Fruit fly (Drosophila melanogaster) whole organism, adult: Measurements from ENCODE around the gene daw.
A peak's percentile ranks its signal among the peaks of the same experiment; 100 is the strongest.

Source experiments
- CG11617 ChIP-seq: fragments of 200-800 bp; sonication (Bioruptor generic); optimal IDR thresholded peaks from 2 replicates; lab custom pipeline; 2017; ENCODE audit warnings: mild to moderate bottlenecking, missing biosample characterization, missing genetic modification reagents, missing genetic modification characterization
- CG12768 ChIP-seq: fragments of 200-800 bp; sonication (Bioruptor generic); optimal IDR thresholded peaks from 2 replicates; lab custom pipeline; 2017; ENCODE audit warnings: missing biosample characterization, missing genetic modification characterization, mild to moderate bottlenecking, moderate library complexity, missing genetic modification reagents
- CG14711 ChIP-seq: fragments of 200-800 bp; sonication (Bioruptor generic); optimal IDR thresholded peaks from 2 replicates; lab custom pipeline; 2018; ENCODE audit warnings: missing biosample characterization, mild to moderate bottlenecking, missing genetic modification characterization, moderate library complexity
- CG1620 ChIP-seq: fragments of 200-800 bp; sonication (Bioruptor generic); optimal IDR thresholded peaks from 2 replicates; lab custom pipeline; 2016; ENCODE audit warnings: missing biosample characterization, missing genetic modification characterization
- CG33017 ChIP-seq: fragments of 200-800 bp; sonication (Bioruptor generic); optimal IDR thresholded peaks from 2 replicates; lab custom pipeline; 2018; ENCODE audit warnings: missing biosample characterization, mild to moderate bottlenecking, missing genetic modification characterization, moderate library complexity
- CG5204 ChIP-seq: fragments of 200-800 bp; sonication (Bioruptor generic); optimal IDR thresholded peaks from 2 replicates; lab custom pipeline; 2016; ENCODE audit warnings: missing biosample characterization, missing genetic modification characterization
- CG7045 ChIP-seq: fragments of 200-800 bp; sonication (Bioruptor generic); optimal IDR thresholded peaks from 2 replicates; lab custom pipeline; 2017; ENCODE audit warnings: missing biosample characterization, mild to moderate bottlenecking, missing genetic modification characterization
- CG7101 ChIP-seq: fragments of 200-800 bp; sonication (Bioruptor generic); optimal IDR thresholded peaks from 2 replicates; lab custom pipeline; 2018; ENCODE audit warnings: missing biosample characterization, mild to moderate bottlenecking, missing genetic modification characterization, moderate library complexity
- Clk ChIP-seq: fragments of 200-800 bp; sonication (Bioruptor generic); optimal IDR thresholded peaks from 2 replicates; lab custom pipeline; 2017; ENCODE audit warnings: missing biosample characterization, missing genetic modification characterization
- Crg-1 ChIP-seq: fragments of 200-800 bp; sonication (Bioruptor generic); optimal IDR thresholded peaks from 2 replicates; lab custom pipeline; 2016; ENCODE audit warnings: missing biosample characterization, missing genetic modification characterization
- Hr96 ChIP-seq: fragments of 200-800 bp; sonication (Bioruptor generic); optimal IDR thresholded peaks from 2 replicates; lab custom pipeline; 2016; ENCODE audit warnings: missing biosample characterization, missing genetic modification characterization
- Mnt ChIP-seq: fragments of 200-800 bp; sonication (Bioruptor generic); optimal IDR thresholded peaks from 2 replicates; lab custom pipeline; 2016; ENCODE audit warnings: missing biosample characterization, mild to moderate bottlenecking, missing genetic modification characterization
- bab1 ChIP-seq: fragments of 200-800 bp; sonication (Bioruptor generic); optimal IDR thresholded peaks from 3 replicates; lab custom pipeline; 2019; ENCODE audit warnings: missing biosample characterization, mild to moderate bottlenecking, missing genetic modification characterization, moderate library complexity
- cic ChIP-seq: fragments of 200-800 bp; sonication (Bioruptor generic); optimal IDR thresholded peaks from 2 replicates; lab custom pipeline; 2017; ENCODE audit warnings: missing biosample characterization, mild to moderate bottlenecking, missing genetic modification characterization, moderate library complexity
- cnc ChIP-seq, 2 experiments: fragments of >200 bp; optimal IDR thresholded peaks; 2 replicates each; lab custom pipeline; 2017
- kay ChIP-seq: fragments of 200-800 bp; sonication (Bioruptor generic); peaks from one replicate; lab custom pipeline; 2016; ENCODE audit warnings: missing biosample characterization, missing genetic modification characterization, borderline replicate concordance
- ovo ChIP-seq: fragments of 200-800 bp; sonication (Bioruptor generic); optimal IDR thresholded peaks from 2 replicates; lab custom pipeline; 2016; ENCODE audit warnings: missing biosample characterization, missing genetic modification characterization
- pad ChIP-seq: fragments of 200-800 bp; sonication (Bioruptor generic); optimal IDR thresholded peaks from 3 replicates; lab custom pipeline; 2017; ENCODE audit warnings: missing biosample characterization, missing genetic modification characterization, mild to moderate bottlenecking, moderate library complexity, missing genetic modification reagents
- tj ChIP-seq: fragments of 200-800 bp; sonication (Bioruptor generic); optimal IDR thresholded peaks from 3 replicates; lab custom pipeline; 2017; ENCODE audit warnings: missing biosample characterization, mild to moderate bottlenecking, missing genetic modification characterization, moderate library complexity
- toe ChIP-seq: fragments of 200-800 bp; sonication (Bioruptor generic); optimal IDR thresholded peaks from 2 replicates; lab custom pipeline; 2016; ENCODE audit warnings: missing biosample characterization, missing genetic modification characterization

The daw gene

DNA sequence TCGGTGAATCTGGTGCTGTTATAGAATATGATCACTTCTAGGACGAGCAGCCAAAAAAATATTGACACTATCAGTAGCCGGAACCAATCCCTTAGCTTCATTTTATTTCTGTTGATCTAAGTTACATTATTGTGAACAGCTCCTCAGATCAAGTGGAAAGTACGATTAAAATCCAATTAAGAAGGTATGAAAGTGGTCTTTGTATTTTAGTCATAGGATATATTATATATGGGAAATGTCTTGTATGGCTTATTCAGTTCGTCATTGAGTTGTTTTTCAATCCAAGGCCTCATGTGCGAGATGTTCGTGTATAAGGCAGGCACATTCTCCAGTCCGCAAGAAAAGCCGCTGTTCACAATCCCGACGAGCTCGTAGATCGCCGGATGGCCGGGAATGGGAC lies 39.4 kb downstream of the daw start, which contains the start of gene CG18558:
Gene CG18558, minus strand, starts transcription at position 101 of the 400 bp plus-strand sequence.
- no peak for TF ChIP-seq pad

DNA sequence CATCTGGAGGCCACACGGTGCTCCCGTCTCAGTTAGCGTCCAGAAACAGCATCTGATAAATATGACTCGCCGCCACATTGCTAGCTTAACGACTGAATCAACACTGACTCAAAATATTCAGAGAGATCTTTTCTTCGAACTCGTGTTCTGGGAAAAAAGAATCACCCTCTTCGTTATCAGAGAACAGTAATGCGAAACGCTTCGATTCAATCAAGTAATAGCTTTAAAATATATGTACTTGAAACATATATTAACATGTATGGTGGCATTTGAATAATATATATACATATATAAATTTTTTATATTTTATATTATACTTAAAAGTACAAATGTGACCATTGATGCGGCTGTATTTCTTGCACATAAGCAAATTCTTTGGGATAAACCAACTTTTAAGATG lies 40.6 kb downstream of the daw start, which contains the start of gene CG18557:
Gene CG18557, minus strand, starts transcription at position 101 of the 400 bp plus-strand sequence.
- TF ChIP-seq tj (GFP tag; lab: Kevin White, UChicago) (no peak), CG33017 (tag; lab: Kevin White, UChicago) (no peak), toe (GFP tag; lab: Kevin White, UChicago) (no peak), Clk (GFP tag; lab: Kevin White, UChicago) (no peak), bab1 (GFP tag; lab: Kevin White, UChicago) (no peak), CG7045 (no peak), kay (GFP tag; lab: Kevin White, UChicago) (peak; percentile 55)

- TF ChIP-seq cic (GFP tag; lab: Kevin White, UChicago) (no peak), ovo (GFP tag; lab: Kevin White, UChicago) (no peak), CG7045 (no peak), cnc (optimal IDR thresholded peaks at IDR 0.05; lab: Kevin White, UChicago) (no peak), bab1 (GFP tag; lab: Kevin White, UChicago) (no peak), CG33017 (tag; lab: Kevin White, UChicago) (no peak), toe (GFP tag; lab: Kevin White, UChicago) (no peak), CG5204 (no peak), tj (GFP tag; lab: Kevin White, UChicago) (no peak), CG11617 (GFP tag; lab: Kevin White, UChicago) (no peak), CG1620 (GFP tag; lab: Kevin White, UChicago) (no peak), CG7101 (no peak), Clk (GFP tag; lab: Kevin White, UChicago) (no peak), Mnt (no peak), Hr96 (GFP tag; lab: Kevin White, UChicago) (no peak), kay (GFP tag; lab: Kevin White, UChicago) (no peak), CG12768 (GFP tag; lab: Kevin White, UChicago) (no peak), CG14711 (no peak), pad (no peak), Crg-1 (GFP tag; lab: Kevin White, UChicago) (no peak)
Measured at dm6 chr2L:2847112-2847682, 42.1 kb downstream of the daw start, which contains the start of the genes CG3117 and CG2983. TSS of gene CG3117 (minus strand) at chr2L:2847212. TSS of gene CG2983 (plus strand) at chr2L:2847632.

DNA sequence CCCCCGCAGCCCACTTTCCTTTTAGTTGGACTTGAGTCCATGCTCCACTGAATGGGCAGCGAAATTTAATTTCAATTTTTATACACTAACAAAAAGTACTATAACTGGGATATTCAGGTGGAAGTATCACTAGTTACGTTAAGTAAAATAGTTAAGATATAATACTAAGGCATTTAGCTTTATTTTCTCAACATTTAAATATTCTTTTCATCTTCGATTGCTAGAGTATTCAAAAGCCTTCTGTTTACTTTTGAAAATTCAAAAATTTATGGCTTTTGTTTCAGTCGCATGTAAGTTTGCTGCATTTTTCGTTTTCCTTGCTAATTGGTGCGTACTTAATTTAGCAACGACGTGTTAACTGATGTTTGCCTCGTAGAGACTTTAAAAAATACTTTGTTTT lies 46.5 kb downstream of the daw start:
- TF ChIP-seq CG1620 (GFP tag; lab: Kevin White, UChicago): no peak
- no peak for TF ChIP-seq Mnt
- TF ChIP-seq cnc (optimal IDR thresholded peaks at IDR 0.05; lab: Kevin White, UChicago): no peak
- peak; percentile 45 for TF ChIP-seq CG12768 (GFP tag; lab: Kevin White, UChicago)
- no peak for TF ChIP-seq CG11617 (GFP tag; lab: Kevin White, UChicago)
- TF ChIP-seq CG33017 (tag; lab: Kevin White, UChicago): no peak
- TF ChIP-seq cic (GFP tag; lab: Kevin White, UChicago): no peak

dm6 chr2L:2855204-2855768 lies 50.2 kb downstream of the daw start:
- no peak for TF ChIP-seq toe (GFP tag; lab: Kevin White, UChicago)
- TF ChIP-seq Clk (GFP tag; lab: Kevin White, UChicago): no peak
- TF ChIP-seq CG14711: no peak
- TF ChIP-seq CG12768 (GFP tag; lab: Kevin White, UChicago): no peak
- no peak for TF ChIP-seq kay (GFP tag; lab: Kevin White, UChicago)
- no peak for TF ChIP-seq Hr96 (GFP tag; lab: Kevin White, UChicago)
- no peak for TF ChIP-seq cnc (optimal IDR thresholded peaks at IDR 0.05; lab: Kevin White, UChicago)
- TF ChIP-seq pad: no peak
- no peak for TF ChIP-seq CG11617 (GFP tag; lab: Kevin White, UChicago)
- no peak for TF ChIP-seq ovo (GFP tag; lab: Kevin White, UChicago)
- TF ChIP-seq CG7101: no peak
- TF ChIP-seq bab1 (GFP tag; lab: Kevin White, UChicago): no peak
- no peak for TF ChIP-seq cic (GFP tag; lab: Kevin White, UChicago)
- no peak for TF ChIP-seq CG1620 (GFP tag; lab: Kevin White, UChicago)
- TF ChIP-seq CG5204: no peak
- no peak for TF ChIP-seq CG7045
- no peak for TF ChIP-seq tj (GFP tag; lab: Kevin White, UChicago)
- TF ChIP-seq Mnt: no peak
- no peak for TF ChIP-seq CG33017 (tag; lab: Kevin White, UChicago)

DNA sequence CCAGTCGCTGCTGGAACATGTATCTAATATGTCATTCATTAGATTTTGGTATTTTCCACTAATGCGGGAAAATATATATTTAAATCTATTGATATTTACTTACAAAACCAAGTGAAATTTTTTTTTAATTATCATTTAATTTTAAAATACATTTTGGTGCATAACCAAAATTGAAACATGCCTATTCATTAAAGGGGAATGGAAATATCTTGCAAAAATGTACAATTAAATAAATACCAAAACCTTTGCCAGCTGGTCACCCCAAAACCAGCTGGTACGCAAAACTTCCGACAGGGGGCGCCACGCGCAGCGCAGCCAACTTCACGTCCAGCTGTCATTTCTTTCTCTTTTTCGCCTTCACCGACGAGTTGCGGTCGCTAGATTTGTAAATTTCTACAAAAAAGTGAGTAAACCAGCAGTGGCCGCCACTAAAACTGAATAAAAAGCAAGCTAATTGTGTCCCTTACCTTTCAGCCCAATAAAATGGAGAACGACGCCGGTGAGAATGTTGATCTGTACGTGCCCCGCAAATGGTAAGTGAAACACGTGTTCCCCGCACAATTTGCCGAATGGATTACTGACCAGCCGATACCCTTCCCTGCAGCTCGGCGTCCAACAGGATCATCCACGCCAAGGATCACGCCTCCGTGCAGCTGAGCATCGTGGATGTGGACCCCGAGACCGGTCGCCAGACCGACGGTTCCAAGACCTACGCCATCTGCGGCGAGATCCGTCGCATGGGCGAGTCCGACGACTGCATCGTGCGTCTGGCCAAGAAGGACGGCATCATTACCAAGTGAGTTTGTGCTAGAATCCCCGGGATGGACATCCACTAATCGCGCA lies 50.9 kb downstream of the daw start, which contains the start of the genes CG3104 and RpS21:
Gene CG3104, minus strand, starts transcription at position 6 of the 843 bp plus-strand sequence.
Gene RpS21, plus strand, starts transcription at position 298 of the 843 bp plus-strand sequence.
- peak; percentile 83 for TF ChIP-seq toe (GFP tag; lab: Kevin White, UChicago)
- TF ChIP-seq Clk (GFP tag; lab: Kevin White, UChicago): peak; percentile 69
- TF ChIP-seq ovo (GFP tag; lab: Kevin White, UChicago): peak; percentile 88
- peak; percentile 90 for TF ChIP-seq Hr96 (GFP tag; lab: Kevin White, UChicago)
- TF ChIP-seq CG5204: peak; percentile 75
- peak; percentile 88 for TF ChIP-seq CG7101
- TF ChIP-seq Mnt: peak; percentile 95
- TF ChIP-seq bab1 (GFP tag; lab: Kevin White, UChicago): peak; percentile 73
- TF ChIP-seq CG12768 (GFP tag; lab: Kevin White, UChicago): peak; percentile 75
- peak; percentile 65 for TF ChIP-seq cic (GFP tag; lab: Kevin White, UChicago)
- TF ChIP-seq Crg-1 (GFP tag; lab: Kevin White, UChicago): peak; percentile 91
- peak; percentile 53 for TF ChIP-seq CG33017 (tag; lab: Kevin White, UChicago)
- TF ChIP-seq kay (GFP tag; lab: Kevin White, UChicago): no peak
- TF ChIP-seq CG1620 (GFP tag; lab: Kevin White, UChicago): peak; percentile 96
- peak; percentile 92 for TF ChIP-seq CG11617 (GFP tag; lab: Kevin White, UChicago)
- no peak for TF ChIP-seq cnc (optimal IDR thresholded peaks at IDR 0.05; lab: Kevin White, UChicago)
- peak; percentile 83 for TF ChIP-seq CG7045
- TF ChIP-seq tj (GFP tag; lab: Kevin White, UChicago): peak; percentile 65
- peak; percentile 83 for TF ChIP-seq pad
- peak; percentile 60 for TF ChIP-seq CG14711
